Worm (Caenorhabditis elegans): ENCODE results near the gene sulp-5.

The sulp-5 gene

ce11 chrV:11844828-11845227, 35.0 kb upstream of the sulp-5 start:
- TF ChIP-seq fkh-6 (tag; optimal IDR thresholded peaks at IDR 0.05) = peak; percentile 60
- TF ChIP-seq ceh-14 (tag; optimal IDR thresholded peaks at IDR 0.05) = peak; percentile 31
- no peak for TF ChIP-seq unc-3 (GFP tag; conservative IDR thresholded peaks at IDR 0.05)
- peak; percentile 3 for TF ChIP-seq unc-3 (tag; optimal IDR thresholded peaks at IDR 0.05)
- TF ChIP-seq ceh-48 (tag; optimal IDR thresholded peaks at IDR 0.05) = no peak
- peak; percentile 31 for TF ChIP-seq ceh-18 (tag; optimal IDR thresholded peaks at IDR 0.05)
- peak; percentile 13 for TF ChIP-seq rnt-1 (tag; optimal IDR thresholded peaks at IDR 0.05)
- TF ChIP-seq dve-1 (tag; optimal IDR thresholded peaks at IDR 0.05) = peak; percentile 30
- TF ChIP-seq eyg-1 (tag; optimal IDR thresholded peaks at IDR 0.05) = peak; percentile 40
- no peak for TF ChIP-seq sox-4 (tag; optimal IDR thresholded peaks at IDR 0.05)
- TF ChIP-seq tbx-7 (tag; optimal IDR thresholded peaks at IDR 0.05) = no peak
- no peak for TF ChIP-seq K02D7.2 (tag; optimal IDR thresholded peaks at IDR 0.05)
- TF ChIP-seq pros-1 (tag; optimal IDR thresholded peaks at IDR 0.05) = no peak
- TF ChIP-seq nfya-1 (tag; optimal IDR thresholded peaks at IDR 0.05) = peak; percentile 41
- no peak for TF ChIP-seq ets-4 (tag; optimal IDR thresholded peaks at IDR 0.05)
- peak; percentile 5 for TF ChIP-seq pqm-1 (tag; optimal IDR thresholded peaks at IDR 0.05)
- peak; percentile 65 for TF ChIP-seq ceh-2 (tag; optimal IDR thresholded peaks at IDR 0.05)
- peak; percentile 59 for TF ChIP-seq ztf-16 (tag; optimal IDR thresholded peaks at IDR 0.05)
- peak; percentile 76 for TF ChIP-seq ref-2 (tag; optimal IDR thresholded peaks at IDR 0.05)
- peak; percentile 58 for TF ChIP-seq ceh-34 (tag; optimal IDR thresholded peaks at IDR 0.05)
- TF ChIP-seq unc-42 (tag; optimal IDR thresholded peaks at IDR 0.05) = peak; percentile 90
- peak; percentile 42 for TF ChIP-seq unc-55 (GFP tag; optimal IDR thresholded peaks at IDR 0.05)
- TF ChIP-seq ama-1 (optimal IDR thresholded peaks at IDR 0.05) = no peak
- TF ChIP-seq lin-11 (tag; optimal IDR thresholded peaks at IDR 0.05) = no peak
- peak; percentile 45 for TF ChIP-seq sdc-2 (tag; optimal IDR thresholded peaks at IDR 0.05)
- TF ChIP-seq tbx-2 (tag; optimal IDR thresholded peaks at IDR 0.05) = peak; percentile 66
- TF ChIP-seq ceh-31 (tag; optimal IDR thresholded peaks at IDR 0.05) = peak; percentile 54
- peak; percentile 13 for TF ChIP-seq nhr-232 (tag; optimal IDR thresholded peaks at IDR 0.05)
- no peak for TF ChIP-seq K09A11.1 (tag; optimal IDR thresholded peaks at IDR 0.05; ENCODE audit: insufficient read depth)
- peak; percentile 64 for TF ChIP-seq syd-9 (tag; optimal IDR thresholded peaks at IDR 0.05)

ce11 chrV:11845492-11845891, 34.3 kb upstream of the sulp-5 start, which contains the start of gene hmp-1:
Gene hmp-1, plus strand, starts transcription at chrV:11845871.
- TF ChIP-seq unc-3 (GFP tag; conservative IDR thresholded peaks at IDR 0.05) = no peak
- TF ChIP-seq unc-3 (tag; optimal IDR thresholded peaks at IDR 0.05) = no peak
- TF ChIP-seq sox-4 (tag; optimal IDR thresholded peaks at IDR 0.05) = no peak
- TF ChIP-seq rnt-1 (tag; optimal IDR thresholded peaks at IDR 0.05) = no peak

- TF ChIP-seq elt-2 (tag; optimal IDR thresholded peaks at IDR 0.05) (no peak), Y22D7AL.16 (tag; optimal IDR thresholded peaks at IDR 0.05) (no peak), ceh-45 (GFP tag; IDR thresholded peaks at IDR 0.05) (no peak), hlh-15 (tag; optimal IDR thresholded peaks at IDR 0.05) (no peak), fkh-6 (tag; optimal IDR thresholded peaks at IDR 0.05) (no peak), madf-2 (tag; optimal IDR thresholded peaks at IDR 0.05) (no peak), ceh-19 (GFP tag; optimal IDR thresholded peaks at IDR 0.05) (no peak), pha-4 (tag; optimal IDR thresholded peaks at IDR 0.05) (no peak), ceh-30 (tag; optimal IDR thresholded peaks at IDR 0.05) (no peak), sox-4 (tag; optimal IDR thresholded peaks at IDR 0.05) (no peak), ceh-48 (tag; optimal IDR thresholded peaks at IDR 0.05) (no peak), ceh-2 (tag; optimal IDR thresholded peaks at IDR 0.05) (no peak)
Observed at ce11 chrV:11846969-11847368, 32.9 kb upstream of the sulp-5 start.

- TF ChIP-seq zip-5 (tag; optimal IDR thresholded peaks at IDR 0.05) (no peak), ahr-1 (tag; optimal IDR thresholded peaks at IDR 0.05) (no peak), hlh-30 (tag; optimal IDR thresholded peaks at IDR 0.05; ENCODE audit: insufficient read depth) (no peak), hlh-6 (tag; optimal IDR thresholded peaks at IDR 0.05) (no peak), unc-86 (tag; optimal IDR thresholded peaks at IDR 0.05) (no peak), ceh-48 (tag; optimal IDR thresholded peaks at IDR 0.05) (no peak), ceh-24 (tag; optimal IDR thresholded peaks at IDR 0.05) (no peak), ceh-9 (tag; optimal IDR thresholded peaks at IDR 0.05) (no peak), nhr-11 (tag; optimal IDR thresholded peaks at IDR 0.05) (no peak), rnt-1 (tag; optimal IDR thresholded peaks at IDR 0.05) (no peak), pat-9 (tag; optimal IDR thresholded peaks at IDR 0.05) (no peak), nhr-232 (tag; optimal IDR thresholded peaks at IDR 0.05) (no peak), ttx-3 (tag; optimal IDR thresholded peaks at IDR 0.05) (no peak), pros-1 (tag; optimal IDR thresholded peaks at IDR 0.05) (no peak), dmd-4 (tag; optimal IDR thresholded peaks at IDR 0.05; ENCODE audit: borderline replicate concordance) (no peak), madf-2 (tag; optimal IDR thresholded peaks at IDR 0.05) (no peak), ceh-22 (tag; optimal IDR thresholded peaks at IDR 0.05) (no peak)
Observed at ce11 chrV:11849408-11849807, 30.4 kb upstream of the sulp-5 start.

Measured in whole organism, late embryonic.